Worm (Caenorhabditis elegans): ENCODE data around the gene Y7A5A.5.

DNA sequence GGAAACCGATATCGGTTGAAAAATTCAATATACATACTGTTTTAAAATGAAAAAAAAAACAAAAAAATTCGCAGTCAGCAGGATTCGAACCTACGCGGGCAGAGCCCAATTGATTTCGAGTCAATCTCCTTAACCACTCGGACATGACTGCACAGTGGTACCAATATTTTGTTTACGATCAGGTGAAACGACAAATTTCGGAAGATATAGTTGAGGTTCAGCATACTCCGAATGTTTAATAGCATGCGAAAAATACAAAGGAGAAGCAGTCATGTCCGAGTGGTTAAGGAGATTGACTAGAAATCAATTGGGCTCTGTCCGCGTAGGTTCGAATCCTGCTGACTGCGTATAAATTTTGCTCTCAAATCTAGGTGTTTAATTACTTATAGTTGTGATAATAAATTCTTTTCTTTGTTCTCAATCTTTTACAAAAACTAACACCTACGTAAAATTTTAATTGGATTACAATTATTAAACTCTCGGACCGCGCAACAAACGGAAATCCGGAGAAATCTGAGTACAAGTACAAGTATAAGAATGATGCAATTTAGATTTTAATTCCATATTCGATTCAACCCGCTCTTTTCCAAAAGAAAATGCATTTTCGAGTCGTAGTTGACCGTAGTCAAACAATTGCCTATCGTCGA lies 13.2 kb downstream of the Y7A5A.5 start, which contains the start of gene Y7A5A.13:
- TF ChIP-seq pha-4 (tag; optimal IDR thresholded peaks at IDR 0.05) (no peak), snpc-4 (tag; optimal IDR thresholded peaks at IDR 0.05) (no peak), lin-13 (tag; optimal IDR thresholded peaks at IDR 0.05) (no peak), ztf-11 (tag; optimal IDR thresholded peaks at IDR 0.05) (no peak), elt-3 (tag; optimal IDR thresholded peaks at IDR 0.05) (no peak)
